Worm (Caenorhabditis elegans): ENCODE measurements around the gene npr-38.

DNA sequence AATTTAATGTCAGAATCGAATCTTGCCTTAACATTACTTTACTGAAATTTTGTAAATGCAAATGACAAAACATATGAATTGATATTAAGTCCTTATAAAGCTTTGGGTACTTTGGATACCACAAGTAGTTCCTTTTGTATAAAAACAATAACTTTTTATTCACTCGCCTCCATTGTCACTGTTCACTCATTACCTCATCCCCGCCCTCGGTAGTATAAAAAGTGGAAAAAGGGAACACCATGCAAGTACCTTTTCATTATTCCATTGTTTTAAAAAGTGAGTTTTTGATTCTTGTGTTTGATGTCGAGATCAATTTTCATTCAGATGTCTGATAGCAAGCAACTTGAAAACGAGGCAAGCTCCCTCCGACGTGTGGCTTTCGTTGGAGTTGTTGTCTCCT is 22.5 kb downstream of the npr-38 start, which contains the start of gene col-171:
- no peak for TF ChIP-seq ets-7 (tag; optimal IDR thresholded peaks at IDR 0.05)
- no peak for TF ChIP-seq ama-1 (optimal IDR thresholded peaks at IDR 0.05)
- TF ChIP-seq ceh-13 (GFP tag; optimal IDR thresholded peaks at IDR 0.05) = no peak
- no peak for TF ChIP-seq B0310.2 (tag; optimal IDR thresholded peaks at IDR 0.05)
- no peak for TF ChIP-seq hnd-1 (tag; optimal IDR thresholded peaks at IDR 0.05)
- TF ChIP-seq hmbx-1 (tag; optimal IDR thresholded peaks at IDR 0.05) = no peak
- TF ChIP-seq scrt-1 (GFP tag; IDR thresholded peaks at IDR 0.05) = no peak
- no peak for TF ChIP-seq tra-4 (tag; optimal IDR thresholded peaks at IDR 0.05)

Data from whole organism, early embryonic.